Worm (Caenorhabditis elegans) whole organism, midembryonic: ENCODE measurements around the gene ncx-8.

Experiments used
- T22C8.4 ChIP-seq: fragments of 200-800 bp; sonication (Bioruptor generic); IDR thresholded peaks from 2 replicates; pipeline ENCODE4 v1.3.6; 2022; ENCODE audit warnings: missing genetic modification characterization, missing compliant biosample characterization
- cog-1 ChIP-seq: sonication (generic microtip); optimal IDR thresholded peaks from 2 replicates; lab custom pipeline; 2016; ENCODE audit warnings: missing genetic modification characterization, missing compliant biosample characterization
- flt-1 ChIP-seq: fragments of 200-800 bp; sonication (Bioruptor generic); IDR thresholded peaks from 2 replicates; pipeline ENCODE4 v1.3.6; 2022; ENCODE audit warnings: missing genetic modification characterization, missing compliant biosample characterization
- klf-2 ChIP-seq: fragments of 200-800 bp; sonication (Bioruptor generic); conservative IDR thresholded peaks from 2 replicates; pipeline ENCODE4 v1.3.6; 2022; ENCODE audit warnings: missing genetic modification reagents, missing genetic modification characterization, missing compliant biosample characterization
- med-1 ChIP-seq: sonication (generic microtip); optimal IDR thresholded peaks from 2 replicates; lab custom pipeline; 2017; ENCODE audit warnings: missing genetic modification characterization, mild to moderate bottlenecking, missing compliant biosample characterization, antibody characterized with exemption, missing genetic modification reagents; ENCODE audit not compliant: insufficient read depth
- ref-1 ChIP-seq: fragments of 200-800 bp; sonication (Bioruptor generic); conservative IDR thresholded peaks from 2 replicates; pipeline ENCODE4 v1.3.6; 2022; ENCODE audit warnings: missing genetic modification reagents, missing genetic modification characterization, missing compliant biosample characterization
- ztf-23 ChIP-seq: fragments of 200-800 bp; sonication (Bioruptor generic); IDR thresholded peaks from 2 replicates; pipeline ENCODE4 v1.3.6; 2022; ENCODE audit warnings: missing genetic modification reagents, missing genetic modification characterization, missing compliant biosample characterization
- ztf-29 ChIP-seq: fragments of 200-800 bp; sonication (Bioruptor generic); IDR thresholded peaks from 2 replicates; pipeline ENCODE4 v1.3.6; 2022; ENCODE audit warnings: missing genetic modification reagents, missing genetic modification characterization, missing compliant biosample characterization

DNA sequence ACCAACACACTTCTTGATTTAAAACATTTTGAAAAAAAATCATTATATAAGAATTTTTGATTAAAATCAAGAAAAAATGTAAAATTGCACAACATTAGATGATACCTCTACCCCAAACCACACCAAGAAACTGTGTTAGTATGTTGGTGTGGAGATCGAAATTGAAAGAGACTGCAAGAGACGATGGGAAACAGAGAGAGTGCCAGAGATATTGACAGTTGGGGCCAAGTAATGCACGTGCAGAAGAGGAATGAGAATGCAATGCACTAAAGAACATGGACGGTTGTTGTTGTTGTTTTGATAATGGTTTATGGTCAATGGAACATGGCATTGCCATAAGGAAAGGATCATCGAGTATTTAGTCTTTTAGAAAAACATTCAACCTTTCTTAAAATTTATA lies 45.2 kb upstream of the ncx-8 start:
- TF ChIP-seq T22C8.4 (no peak), klf-2 (GFP tag; lab: Robert Waterston, UW) (no peak), flt-1 (no peak), ztf-23 (GFP tag; lab: Robert Waterston, UW) (no peak), cog-1 (tag; lab: Kevin White, UChicago) (no peak), ztf-29 (GFP tag; lab: Robert Waterston, UW) (no peak), ref-1 (no peak), med-1 (GFP tag; lab: Kevin White, UChicago) (no peak)
